Worm (Caenorhabditis elegans) whole organism, young adult: ENCODE measurements around the gene T26H5.11.

Experiments
- ekl-4 ChIP-seq: fragments of 200-800 bp; sonication (Bioruptor generic); IDR thresholded peaks from 2 replicates; pipeline ENCODE4 v1.3.6; 2022; ENCODE audit warnings: missing genetic modification reagents, missing genetic modification characterization, missing compliant biosample characterization
- hlh-12 ChIP-seq: sonication (generic microtip); optimal IDR thresholded peaks from 2 replicates; lab custom pipeline; 2016; ENCODE audit warnings: missing genetic modification characterization, missing compliant biosample characterization
- pha-4 ChIP-seq: fragments of 150-350 bp; sonication (generic microtip); optimal IDR thresholded peaks from 2 replicates; lab custom pipeline; 2014; ENCODE audit warnings: missing biosample characterization, missing genetic modification reagents, missing genetic modification characterization
- somi-1 ChIP-seq: fragments of 200-800 bp; sonication (Bioruptor generic); optimal IDR thresholded peaks from 2 replicates; lab custom pipeline; 2018; ENCODE audit warnings: mild to moderate bottlenecking, missing genetic modification characterization, missing compliant biosample characterization

- TF ChIP-seq ekl-4 (GFP tag; lab: Robert Waterston, UW) (no peak), pha-4 (tag; lab: Kevin White, UChicago) (no peak), somi-1 (GFP tag; lab: Kevin White, UChicago) (no peak), hlh-12 (tag; lab: Kevin White, UChicago) (no peak)
Observed at ce11 chrV:15492518-15492917, 48.4 kb upstream of the T26H5.11 start, which contains the start of gene str-264.
